Fruit fly (Drosophila melanogaster): Measurements from ENCODE around the gene RpS17.

RpS17 gene

dm6 chr3L:9431848-9432623 lies 2.4 kb upstream of the RpS17 start:
- TF ChIP-seq fd96Ca (GFP tag; IDR thresholded peaks at IDR 0.05), result no peak; the same call in 2 of the 3 replicates

dm6 chr3L:9430608-9430952 lies 959 bp upstream of the RpS17 start:
- TF ChIP-seq CG4496 (GFP tag; IDR thresholded peaks at IDR 0.05) (no peak), CG10348 (GFP tag; IDR thresholded peaks at IDR 0.05) (no peak), rn (GFP tag; IDR thresholded peaks at IDR 0.05) (no peak), CG12605 (GFP tag; IDR thresholded peaks at IDR 0.05) (peak; percentile 42; the same call in 1 of the 2 replicates), CG8301 (tag; optimal IDR thresholded peaks at IDR 0.05) (no peak), CG14655 (GFP tag; optimal IDR thresholded peaks at IDR 0.05) (no peak)

dm6 chr3L:9426656-9427294 lies 2.8 kb downstream of the RpS17 start, which contains the start of the genes Atat and Shc:
Atat (minus strand) TSS chr3L:9426758.
Shc (plus strand) TSS chr3L:9427010.
- peak; percentile 99 for TF ChIP-seq rn (GFP tag; IDR thresholded peaks at IDR 0.05)
- peak; percentile 11 for TF ChIP-seq EcR (GFP tag; optimal IDR thresholded peaks at IDR 0.05)
- TF ChIP-seq D1 (tag; optimal IDR thresholded peaks at IDR 0.05), result peak; percentile 54
- TF ChIP-seq Ets98B (GFP tag; IDR thresholded peaks at IDR 0.05), result peak; percentile 99
- TF ChIP-seq CG34367 (tag; optimal IDR thresholded peaks at IDR 0.05), result peak; percentile 98
- TF ChIP-seq CG8159 (tag; optimal IDR thresholded peaks at IDR 0.05), result peak; percentile 98
- TF ChIP-seq CG17806 (tag; optimal IDR thresholded peaks at IDR 0.05), result peak; percentile 98
- TF ChIP-seq gl (tag; optimal IDR thresholded peaks at IDR 0.05), result peak; percentile 90
- peak; percentile 96 for TF ChIP-seq CG8301 (tag; optimal IDR thresholded peaks at IDR 0.05)
- peak; percentile 99 for TF ChIP-seq CG10348 (GFP tag; IDR thresholded peaks at IDR 0.05)
- TF ChIP-seq CG13204 (GFP tag; optimal IDR thresholded peaks at IDR 0.05), result peak; percentile 78
- peak; percentile 98 for TF ChIP-seq CG14655 (GFP tag; optimal IDR thresholded peaks at IDR 0.05)
- TF ChIP-seq CG32121 (GFP tag; IDR thresholded peaks at IDR 0.05), result peak; percentile 99
- peak; percentile 97 for TF ChIP-seq Pif1A (GFP tag; optimal IDR thresholded peaks at IDR 0.05)
- peak; percentile 95 for TF ChIP-seq CG12605 (GFP tag; IDR thresholded peaks at IDR 0.05)
- peak; percentile 94 for TF ChIP-seq Pif1B (GFP tag; optimal IDR thresholded peaks at IDR 0.05)
- peak; percentile 99 for TF ChIP-seq CG15710 (tag; optimal IDR thresholded peaks at IDR 0.05)
- TF ChIP-seq Snoo (tag; optimal IDR thresholded peaks at IDR 0.05), result peak; percentile 99
- TF ChIP-seq fd96Ca (GFP tag; IDR thresholded peaks at IDR 0.05), result peak; percentile 99
- TF ChIP-seq CG4496 (GFP tag; IDR thresholded peaks at IDR 0.05), result peak; percentile 99
- TF ChIP-seq CG9948 (tag; optimal IDR thresholded peaks at IDR 0.05), result peak; percentile 98

dm6 chr3L:9425838-9426237 lies 3.8 kb downstream of the RpS17 start:
- TF ChIP-seq CG8301 (tag; optimal IDR thresholded peaks at IDR 0.05) (peak; percentile 32), CG14655 (GFP tag; optimal IDR thresholded peaks at IDR 0.05) (peak; percentile 34), CG9948 (tag; optimal IDR thresholded peaks at IDR 0.05) (no peak), D1 (tag; optimal IDR thresholded peaks at IDR 0.05) (no peak), fd96Ca (GFP tag; IDR thresholded peaks at IDR 0.05) (no peak), CG12605 (GFP tag; IDR thresholded peaks at IDR 0.05) (no peak), CG34367 (tag; optimal IDR thresholded peaks at IDR 0.05) (no peak), Pif1A (GFP tag; optimal IDR thresholded peaks at IDR 0.05) (no peak), rn (GFP tag; IDR thresholded peaks at IDR 0.05) (no peak), CG13204 (GFP tag; optimal IDR thresholded peaks at IDR 0.05) (no peak), Pif1B (GFP tag; optimal IDR thresholded peaks at IDR 0.05) (no peak), CG32121 (GFP tag; IDR thresholded peaks at IDR 0.05) (peak; percentile 51; the same call in 1 of the 2 replicates), Ets98B (GFP tag; IDR thresholded peaks at IDR 0.05) (peak; percentile 63), gl (tag; optimal IDR thresholded peaks at IDR 0.05) (no peak), CG10348 (GFP tag; IDR thresholded peaks at IDR 0.05) (no peak), CG15710 (tag; optimal IDR thresholded peaks at IDR 0.05) (no peak), EcR (GFP tag; optimal IDR thresholded peaks at IDR 0.05) (no peak), CG8159 (tag; optimal IDR thresholded peaks at IDR 0.05) (no peak), Snoo (tag; optimal IDR thresholded peaks at IDR 0.05) (no peak), CG4496 (GFP tag; IDR thresholded peaks at IDR 0.05) (peak; percentile 50; the same call in 1 of the 3 replicates), CG17806 (tag; optimal IDR thresholded peaks at IDR 0.05) (no peak)

- no peak for TF ChIP-seq CG13204 (GFP tag; optimal IDR thresholded peaks at IDR 0.05)
- peak; percentile 43; the same call in 1 of the 3 replicates for TF ChIP-seq CG4496 (GFP tag; IDR thresholded peaks at IDR 0.05)
- TF ChIP-seq EcR (GFP tag; optimal IDR thresholded peaks at IDR 0.05), result no peak
- TF ChIP-seq CG8159 (tag; optimal IDR thresholded peaks at IDR 0.05), result peak; percentile 9
- TF ChIP-seq rn (GFP tag; IDR thresholded peaks at IDR 0.05), result no peak
- peak; percentile 4 for TF ChIP-seq D1 (tag; optimal IDR thresholded peaks at IDR 0.05)
- no peak for TF ChIP-seq CG34367 (tag; optimal IDR thresholded peaks at IDR 0.05)
- no peak for TF ChIP-seq Pif1B (GFP tag; optimal IDR thresholded peaks at IDR 0.05)
- 0 out of 2 replicates have a peak, but pooled peaks have one; percentile 26 for TF ChIP-seq CG32121 (GFP tag; IDR thresholded peaks at IDR 0.05)
- peak; percentile 42 for TF ChIP-seq CG14655 (GFP tag; optimal IDR thresholded peaks at IDR 0.05)
- 0 out of 2 replicates have a peak, but pooled peaks have one; percentile 29 for TF ChIP-seq CG12605 (GFP tag; IDR thresholded peaks at IDR 0.05)
- peak; percentile 49 for TF ChIP-seq CG8301 (tag; optimal IDR thresholded peaks at IDR 0.05)
- peak; percentile 58 for TF ChIP-seq CG17806 (tag; optimal IDR thresholded peaks at IDR 0.05)
- TF ChIP-seq CG15710 (tag; optimal IDR thresholded peaks at IDR 0.05), result peak; percentile 9
- TF ChIP-seq CG9948 (tag; optimal IDR thresholded peaks at IDR 0.05), result peak; percentile 12
- no peak for TF ChIP-seq fd96Ca (GFP tag; IDR thresholded peaks at IDR 0.05)
- no peak for TF ChIP-seq gl (tag; optimal IDR thresholded peaks at IDR 0.05)
- peak; percentile 35 for TF ChIP-seq Pif1A (GFP tag; optimal IDR thresholded peaks at IDR 0.05)
- peak; percentile 24 for TF ChIP-seq Snoo (tag; optimal IDR thresholded peaks at IDR 0.05)
- TF ChIP-seq Ets98B (GFP tag; IDR thresholded peaks at IDR 0.05), result peak; percentile 57; the same call in 1 of the 2 replicates
- no peak for TF ChIP-seq CG10348 (GFP tag; IDR thresholded peaks at IDR 0.05)
These were observed 5.1 kb downstream of the RpS17 start for dm6 chr3L:9424528-9424911.

All from whole organism, pupa.